Worm (Caenorhabditis elegans) whole organism, midembryonic: ENCODE data around the gene C16C8.18.

Experiments
- T22C8.4 ChIP-seq: fragments of 200-800 bp; sonication (Bioruptor generic); IDR thresholded peaks from 2 replicates; pipeline ENCODE4 v1.3.6; 2022; ENCODE audit warnings: missing genetic modification characterization, missing compliant biosample characterization
- cog-1 ChIP-seq: sonication (generic microtip); optimal IDR thresholded peaks from 2 replicates; lab custom pipeline; 2016; ENCODE audit warnings: missing genetic modification characterization, missing compliant biosample characterization
- flt-1 ChIP-seq: fragments of 200-800 bp; sonication (Bioruptor generic); IDR thresholded peaks from 2 replicates; pipeline ENCODE4 v1.3.6; 2022; ENCODE audit warnings: missing genetic modification characterization, missing compliant biosample characterization
- klf-2 ChIP-seq: fragments of 200-800 bp; sonication (Bioruptor generic); conservative IDR thresholded peaks from 2 replicates; pipeline ENCODE4 v1.3.6; 2022; ENCODE audit warnings: missing genetic modification reagents, missing genetic modification characterization, missing compliant biosample characterization
- med-1 ChIP-seq: sonication (generic microtip); optimal IDR thresholded peaks from 2 replicates; lab custom pipeline; 2017; ENCODE audit warnings: missing genetic modification characterization, mild to moderate bottlenecking, missing compliant biosample characterization, antibody characterized with exemption, missing genetic modification reagents; ENCODE audit not compliant: insufficient read depth
- ref-1 ChIP-seq: fragments of 200-800 bp; sonication (Bioruptor generic); conservative IDR thresholded peaks from 2 replicates; pipeline ENCODE4 v1.3.6; 2022; ENCODE audit warnings: missing genetic modification reagents, missing genetic modification characterization, missing compliant biosample characterization
- tab-1 ChIP-seq: fragments of 200-800 bp; sonication (Bioruptor generic); IDR thresholded peaks from 2 replicates; pipeline ENCODE4 v1.3.6; 2022; ENCODE audit warnings: missing genetic modification characterization, missing compliant biosample characterization
- ztf-23 ChIP-seq: fragments of 200-800 bp; sonication (Bioruptor generic); IDR thresholded peaks from 2 replicates; pipeline ENCODE4 v1.3.6; 2022; ENCODE audit warnings: missing genetic modification reagents, missing genetic modification characterization, missing compliant biosample characterization
- ztf-29 ChIP-seq: fragments of 200-800 bp; sonication (Bioruptor generic); IDR thresholded peaks from 2 replicates; pipeline ENCODE4 v1.3.6; 2022; ENCODE audit warnings: missing genetic modification reagents, missing genetic modification characterization, missing compliant biosample characterization

The C16C8.18 gene

ce11 chrII:3471603-3472002 lies 42.1 kb downstream of the C16C8.18 start, which contains the start of gene Y49F6B.13:
TSS of gene Y49F6B.13 (minus strand) at chrII:3471703.
- TF ChIP-seq flt-1 (GFP tag; lab: Robert Waterston, UW) (no peak), ref-1 (GFP tag; lab: Robert Waterston, UW) (no peak), cog-1 (tag; lab: Kevin White, UChicago) (no peak)

- TF ChIP-seq tab-1 (no peak), cog-1 (tag; lab: Kevin White, UChicago) (no peak), ztf-23 (GFP tag; lab: Robert Waterston, UW) (no peak), T22C8.4 (GFP tag; lab: Robert Waterston, UW) (no peak), med-1 (GFP tag; lab: Kevin White, UChicago) (no peak), klf-2 (GFP tag; lab: Robert Waterston, UW) (no peak), ztf-29 (no peak), flt-1 (GFP tag; lab: Robert Waterston, UW) (no peak)
These were observed 42.8 kb downstream of the C16C8.18 start, which contains the start of gene Y49F6B.12 for ce11 chrII:3472316-3472715. TSS of gene Y49F6B.12 (minus strand) at chrII:3472416.

ce11 chrII:3472817-3473216 lies 43.3 kb downstream of the C16C8.18 start, which contains the start of gene Y49F6B.6:
TSS of gene Y49F6B.6 (plus strand) at chrII:3473117.
- TF ChIP-seq flt-1 (GFP tag; lab: Robert Waterston, UW) (no peak), ztf-29 (no peak), med-1 (GFP tag; lab: Kevin White, UChicago) (no peak), ref-1 (GFP tag; lab: Robert Waterston, UW) (no peak), klf-2 (GFP tag; lab: Robert Waterston, UW) (no peak), tab-1 (no peak), cog-1 (tag; lab: Kevin White, UChicago) (no peak)

DNA sequence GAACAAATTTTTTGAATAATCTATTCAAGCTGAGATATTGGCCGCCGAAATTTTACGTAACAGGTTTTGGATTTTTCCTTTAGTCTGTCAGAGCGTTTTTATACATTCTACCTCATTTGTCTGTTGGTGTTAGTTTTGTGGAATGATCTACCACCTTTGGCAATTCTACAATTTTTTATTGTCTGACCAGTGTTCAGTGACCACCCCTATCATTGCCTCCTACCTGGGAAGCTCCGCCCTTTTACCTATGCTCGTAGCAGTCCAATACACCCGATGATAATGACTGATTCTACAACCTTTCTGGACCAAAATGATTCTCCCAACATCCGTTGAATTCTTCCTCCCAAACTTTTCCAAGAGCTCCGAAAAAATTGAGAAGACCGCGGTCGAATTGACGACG lies 44.2 kb downstream of the C16C8.18 start, which contains the start of gene sdz-32:
sdz-32 (plus strand) TSS at position 301 of the 400 bp plus-strand sequence.
- no peak for TF ChIP-seq klf-2 (GFP tag; lab: Robert Waterston, UW)
- no peak for TF ChIP-seq ztf-23 (GFP tag; lab: Robert Waterston, UW)
- no peak for TF ChIP-seq tab-1
- no peak for TF ChIP-seq ztf-29

- TF ChIP-seq ztf-29 (0 out of 2 replicates have a peak, but pooled peaks have one; percentile 13), ref-1 (GFP tag; lab: Robert Waterston, UW) (no peak)
These were observed 47.0 kb downstream of the C16C8.18 start for ce11 chrII:3476536-3476935.

DNA sequence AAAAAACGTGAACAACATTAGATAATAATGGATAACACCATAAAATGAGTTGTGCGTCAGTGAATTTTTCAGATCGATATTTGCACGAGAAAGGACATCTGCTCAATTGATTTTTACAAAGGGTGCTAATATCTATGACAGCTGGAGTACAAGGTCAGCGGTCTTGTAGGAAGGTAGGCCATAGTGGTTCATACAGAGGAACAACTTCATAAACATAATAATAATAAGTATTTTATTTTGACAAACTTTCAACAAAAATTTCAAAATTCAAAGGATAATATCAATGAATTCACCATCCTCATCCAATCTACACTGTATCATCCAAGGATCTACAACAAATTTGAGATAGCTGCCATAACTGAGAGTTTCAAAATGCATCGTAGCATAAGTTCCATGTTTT lies 47.7 kb downstream of the C16C8.18 start, which contains the start of gene fbxb-104:
fbxb-104 (minus strand) TSS at position 101 of the 400 bp plus-strand sequence.
- TF ChIP-seq flt-1 (GFP tag; lab: Robert Waterston, UW): no peak
- TF ChIP-seq T22C8.4 (GFP tag; lab: Robert Waterston, UW): no peak
- no peak for TF ChIP-seq klf-2 (GFP tag; lab: Robert Waterston, UW)
- TF ChIP-seq ref-1 (GFP tag; lab: Robert Waterston, UW): no peak
- TF ChIP-seq med-1 (GFP tag; lab: Kevin White, UChicago): no peak
- no peak for TF ChIP-seq cog-1 (tag; lab: Kevin White, UChicago)
- no peak for TF ChIP-seq ztf-23 (GFP tag; lab: Robert Waterston, UW)
- no peak for TF ChIP-seq ztf-29
- no peak for TF ChIP-seq tab-1
